Fruit fly (Drosophila melanogaster): ENCODE results near the gene CG11262.

DNA sequence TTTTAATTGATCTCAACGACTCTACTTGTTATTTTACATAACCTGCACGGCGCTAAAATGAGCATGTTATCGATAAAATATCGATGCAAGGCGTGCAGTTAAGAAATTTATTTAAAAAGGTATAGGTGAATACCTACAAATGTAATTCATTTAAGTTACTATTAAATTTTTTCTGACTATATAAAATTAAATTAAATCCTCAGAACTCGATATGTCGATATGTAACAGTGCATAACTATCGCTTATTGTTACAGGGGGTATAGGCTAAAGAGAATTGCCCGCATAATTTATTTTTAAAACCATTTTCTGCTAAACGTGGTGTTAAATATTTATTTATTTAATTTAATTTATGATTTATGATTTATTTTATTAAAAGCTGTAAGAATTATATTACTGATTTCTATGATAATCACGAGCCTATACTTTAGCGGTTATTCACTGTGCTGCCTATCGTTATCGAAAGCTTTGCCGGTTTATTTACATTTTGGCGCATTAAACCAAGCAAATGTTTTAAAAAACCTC is 22.9 kb downstream of the CG11262 start, which contains the start of the genes mRpL20 and Icmt:
- peak; percentile 93 for TF ChIP-seq croc (GFP tag; conservative IDR thresholded peaks at IDR 0.05)
- TF ChIP-seq chinmo (GFP tag; IDR thresholded peaks at IDR 0.05; ENCODE audit: partially characterized antibody): peak; percentile 86; the same call in 2 of the 4 replicates
- TF ChIP-seq CG15073 (GFP tag; optimal IDR thresholded peaks at IDR 0.05): peak; percentile 52
- peak; percentile 84 for TF ChIP-seq Blimp-1 (GFP tag; optimal IDR thresholded peaks at IDR 0.05)

All from whole organism, embryonic.